Worm (Caenorhabditis elegans) whole organism, young adult: ENCODE results near the gene Y37E11AR.7.

Experiments
- B0035.1 ChIP-seq: sonication (generic microtip); optimal IDR thresholded peaks from 2 replicates; lab custom pipeline; 2016; ENCODE audit warnings: missing genetic modification characterization, mild to moderate bottlenecking, missing compliant biosample characterization, missing genotype, missing genetic modification reagents
- F57A8.1 ChIP-seq: fragments of 200-800 bp; sonication (Bioruptor generic); optimal IDR thresholded peaks from 2 replicates; lab custom pipeline; 2018; ENCODE audit warnings: mild to moderate bottlenecking, missing genetic modification characterization, moderate library complexity, missing compliant biosample characterization
- aptf-2 ChIP-seq: fragments of 200-800 bp; sonication (Bioruptor generic); conservative IDR thresholded peaks from 2 replicates; pipeline ENCODE4 v1.3.6; 2022; ENCODE audit warnings: missing genetic modification reagents, missing genetic modification characterization, missing compliant biosample characterization
- cebp-2 ChIP-seq: fragments of 200-800 bp; sonication (Bioruptor generic); IDR thresholded peaks from 2 replicates; pipeline ENCODE4 v1.3.6; 2022; ENCODE audit warnings: missing genetic modification characterization, missing compliant biosample characterization
- ceh-58 ChIP-seq: fragments of 200-800 bp; sonication (Bioruptor generic); IDR thresholded peaks from 2 replicates; pipeline ENCODE4 v1.3.6; 2022; ENCODE audit warnings: missing genetic modification characterization, missing compliant biosample characterization
- dpl-1 ChIP-seq: fragments of 150-350 bp; optimal IDR thresholded peaks from 2 replicates; lab custom pipeline; 2014; ENCODE audit warnings: missing biosample characterization, missing genetic modification reagents, missing genetic modification characterization
- hmg-20 ChIP-seq: fragments of 200-800 bp; sonication (Bioruptor generic); IDR thresholded peaks from 2 replicates; pipeline ENCODE4 v1.3.6; 2022; ENCODE audit warnings: missing genetic modification reagents, missing genetic modification characterization, missing compliant biosample characterization
- madf-6 ChIP-seq: fragments of 200-800 bp; sonication (Bioruptor generic); IDR thresholded peaks from 2 replicates; pipeline ENCODE4 v1.3.6; 2022; ENCODE audit warnings: missing genetic modification reagents, missing genetic modification characterization, missing compliant biosample characterization
- mes-4 ChIP-seq: sonication (generic microtip); optimal IDR thresholded peaks from 2 replicates; lab custom pipeline; 2016; ENCODE audit warnings: missing genotype, missing genetic modification characterization, missing compliant biosample characterization
- unc-130 ChIP-seq: sonication (generic microtip); optimal IDR thresholded peaks from 2 replicates; lab custom pipeline; 2016; ENCODE audit warnings: missing genetic modification reagents, missing genetic modification characterization, missing compliant biosample characterization

ce11 chrIV:3733287-3733686 lies 22.0 kb downstream of the Y37E11AR.7 start:
- TF ChIP-seq F57A8.1 (GFP tag; lab: Kevin White, UChicago) (no peak), aptf-2 (no peak), hmg-20 (no peak), unc-130 (GFP tag; lab: Kevin White, UChicago) (no peak), mes-4 (tag; lab: Kevin White, UChicago) (no peak), cebp-2 (GFP tag; lab: Robert Waterston, UW) (no peak), dpl-1 (no peak), madf-6 (GFP tag; lab: Robert Waterston, UW) (no peak), ceh-58 (GFP tag; lab: Robert Waterston, UW) (no peak), B0035.1 (no peak)
